Worm (Caenorhabditis elegans) whole organism, L4 larva: ENCODE results near the gene nsph-1.1.
A peak's percentile ranks its signal among the peaks of the same experiment; 100 is the strongest.

Experiments
- F10B5.3 ChIP-seq: sonication (generic microtip); optimal IDR thresholded peaks from 2 replicates; lab custom pipeline; 2016; ENCODE audit warnings: mild to moderate bottlenecking, missing genetic modification characterization, missing compliant biosample characterization
- F37D6.2 ChIP-seq: sonication (generic microtip); optimal IDR thresholded peaks from 2 replicates; lab custom pipeline; 2016; ENCODE audit warnings: mild to moderate bottlenecking, missing genetic modification characterization, missing compliant biosample characterization
- F44E2.7 ChIP-seq: fragments of 200-800 bp; sonication (Bioruptor generic); IDR thresholded peaks from 2 replicates; pipeline ENCODE4 v2.1.2; 2022; ENCODE audit warnings: missing genetic modification characterization, missing compliant biosample characterization
- R02D3.7 ChIP-seq: fragments of 150-350 bp; sonication (generic microtip); optimal IDR thresholded peaks from 3 replicates; lab custom pipeline; 2014; ENCODE audit warnings: missing biosample characterization, missing genetic modification characterization
- T20F7.1 ChIP-seq: fragments of 200-800 bp; sonication (Bioruptor generic); optimal IDR thresholded peaks from 2 replicates; lab custom pipeline; 2018; ENCODE audit warnings: mild to moderate bottlenecking, missing genetic modification characterization, missing compliant biosample characterization
- Y48G9A.11 ChIP-seq: fragments of 200-800 bp; sonication (Bioruptor generic); IDR thresholded peaks from 2 replicates; pipeline ENCODE4 v1.3.6; 2022; ENCODE audit warnings: missing genetic modification reagents, missing genetic modification characterization, missing compliant biosample characterization
- Y5F2A.4 ChIP-seq: fragments of 200-800 bp; sonication (Bioruptor generic); optimal IDR thresholded peaks from 2 replicates; lab custom pipeline; 2018; ENCODE audit warnings: mild to moderate bottlenecking, missing genetic modification characterization, missing compliant biosample characterization
- ZK337.2 ChIP-seq: fragments of 200-800 bp; sonication (Bioruptor generic); IDR thresholded peaks from 2 replicates; pipeline ENCODE4 v1.3.6; 2022; ENCODE audit warnings: missing genetic modification reagents, missing genetic modification characterization, missing compliant biosample characterization
- ceh-20 ChIP-seq: fragments of 200-800 bp; sonication (Bioruptor generic); IDR thresholded peaks from 2 replicates; pipeline ENCODE4 v1.3.6; 2022; ENCODE audit warnings: missing genetic modification reagents, missing genetic modification characterization, missing compliant biosample characterization
- ceh-28 ChIP-seq: fragments of 150-350 bp; optimal IDR thresholded peaks from 2 replicates; lab custom pipeline; 2014; ENCODE audit warnings: missing biosample characterization, missing genetic modification reagents, missing genetic modification characterization
- ceh-44 ChIP-seq: fragments of 200-800 bp; sonication (Bioruptor generic); IDR thresholded peaks from 2 replicates; pipeline ENCODE4 v1.3.6; 2022; ENCODE audit warnings: missing genetic modification reagents, missing genetic modification characterization, missing compliant biosample characterization
- ceh-82 ChIP-seq: sonication (generic microtip); optimal IDR thresholded peaks from 2 replicates; lab custom pipeline; 2017; ENCODE audit warnings: missing biosample characterization, missing genetic modification characterization
- ces-1 ChIP-seq: fragments of 150-350 bp; sonication (generic microtip); optimal IDR thresholded peaks from 4 replicates; lab custom pipeline; 2014; ENCODE audit warnings: missing biosample characterization, missing genetic modification reagents, missing genetic modification characterization
- cey-2 ChIP-seq: sonication (generic microtip); optimal IDR thresholded peaks from 3 replicates; lab custom pipeline; 2017; ENCODE audit warnings: missing genetic modification characterization, mild to moderate bottlenecking, missing compliant biosample characterization, antibody characterized with exemption, borderline replicate concordance; ENCODE audit not compliant: insufficient read depth
- daf-8 ChIP-seq: fragments of 200-800 bp; sonication (Bioruptor generic); IDR thresholded peaks from 2 replicates; pipeline ENCODE4 v1.3.6; 2022; ENCODE audit warnings: missing genetic modification characterization, missing compliant biosample characterization
- dmd-6 ChIP-seq: fragments of 200-800 bp; sonication (Bioruptor generic); IDR thresholded peaks from 2 replicates; pipeline ENCODE4 v1.3.6; 2022; ENCODE audit warnings: missing genetic modification reagents, missing genetic modification characterization, missing compliant biosample characterization
- dmd-8 ChIP-seq: fragments of 200-800 bp; sonication (Bioruptor generic); IDR thresholded peaks from 2 replicates; pipeline ENCODE4 v1.3.6; 2022; ENCODE audit warnings: missing genetic modification characterization, missing compliant biosample characterization
- duxl-1 ChIP-seq: sonication (generic microtip); optimal IDR thresholded peaks from 2 replicates; lab custom pipeline; 2016; ENCODE audit warnings: mild to moderate bottlenecking, missing genetic modification characterization, moderate library complexity, missing compliant biosample characterization; ENCODE audit not compliant: poor library complexity
- dve-1 ChIP-seq: sonication (generic microtip); optimal IDR thresholded peaks from 2 replicates; lab custom pipeline; 2017; ENCODE audit warnings: antibody characterized with exemption, mild to moderate bottlenecking, missing genetic modification characterization, missing compliant biosample characterization; ENCODE audit not compliant: insufficient read depth
- egl-43 ChIP-seq: fragments of 200-800 bp; sonication (Bioruptor generic); IDR thresholded peaks from 2 replicates; pipeline ENCODE4 v1.3.6; 2022; ENCODE audit warnings: missing genetic modification reagents, missing genetic modification characterization, missing compliant biosample characterization
- fkh-10 ChIP-seq: fragments of 150-350 bp; optimal IDR thresholded peaks from 2 replicates; lab custom pipeline; 2014; ENCODE audit warnings: missing biosample characterization, missing genetic modification reagents, missing genetic modification characterization
- hif-1 ChIP-seq, 2 experiments: sonication (generic microtip); optimal IDR thresholded peaks; 2 replicates each; lab custom pipeline; 2016 to 2017; ENCODE audit warnings: missing compliant biosample characterization in 2 of 2, missing genetic modification characterization in 2 of 2, missing genetic modification reagents in 2 of 2, missing genotype in 2 of 2, mild to moderate bottlenecking in 1 of 2
- lin-1 ChIP-seq: fragments of 200-800 bp; sonication (Bioruptor generic); IDR thresholded peaks from 2 replicates; pipeline ENCODE4 v1.3.6; 2022; ENCODE audit warnings: missing genetic modification reagents, missing genetic modification characterization, missing compliant biosample characterization
- lin-29 ChIP-seq: fragments of 200-800 bp; sonication (Bioruptor generic); IDR thresholded peaks from 2 replicates; pipeline ENCODE4 v1.3.6; 2022; ENCODE audit warnings: missing genetic modification reagents, missing genetic modification characterization, missing compliant biosample characterization
- lin-38 ChIP-seq: fragments of 200-800 bp; sonication (Bioruptor generic); IDR thresholded peaks from 2 replicates; pipeline ENCODE4 v1.3.6; 2022; ENCODE audit warnings: missing genetic modification reagents, missing genetic modification characterization, missing compliant biosample characterization
- madf-5 ChIP-seq, 2 experiments: fragments of 200-800 bp; sonication (Bioruptor generic); IDR thresholded peaks; 2 replicates each; pipeline ENCODE4 v1.3.6; 2022; ENCODE audit warnings: missing compliant biosample characterization in 2 of 2, missing genetic modification characterization in 2 of 2
- mes-2 ChIP-seq: sonication (generic microtip); optimal IDR thresholded peaks from 2 replicates; lab custom pipeline; 2016; ENCODE audit warnings: missing genotype, mild to moderate bottlenecking, missing genetic modification characterization, missing compliant biosample characterization; ENCODE audit not compliant: poor library complexity, severe bottlenecking
- nhr-25 ChIP-seq: sonication (generic microtip); optimal IDR thresholded peaks from 2 replicates; lab custom pipeline; 2017; ENCODE audit warnings: missing genetic modification characterization, mild to moderate bottlenecking, missing compliant biosample characterization, antibody characterized with exemption, moderate library complexity, borderline replicate concordance; ENCODE audit not compliant: insufficient read depth
- nhr-28 ChIP-seq: fragments of 150-350 bp; optimal IDR thresholded peaks from 2 replicates; lab custom pipeline; 2014; ENCODE audit warnings: missing biosample characterization, missing genetic modification characterization
- nhr-42 ChIP-seq: fragments of 200-800 bp; sonication (Bioruptor generic); IDR thresholded peaks from 2 replicates; pipeline ENCODE4 v1.3.6; 2022; ENCODE audit warnings: missing genetic modification characterization, missing compliant biosample characterization
- nhr-77 ChIP-seq: fragments of 150-350 bp; optimal IDR thresholded peaks from 2 replicates; lab custom pipeline; 2014; ENCODE audit warnings: missing biosample characterization, missing genetic modification characterization
- php-3 ChIP-seq: fragments of 200-800 bp; sonication (Bioruptor generic); IDR thresholded peaks from 2 replicates; pipeline ENCODE4 v1.3.6; 2022; ENCODE audit warnings: missing genetic modification reagents, missing genetic modification characterization, missing compliant biosample characterization
- rbr-2 ChIP-seq: sonication (generic microtip); optimal IDR thresholded peaks from 2 replicates; lab custom pipeline; 2016; ENCODE audit warnings: missing genotype, missing genetic modification characterization, missing compliant biosample characterization
- skn-1 ChIP-seq: fragments of 150-350 bp; optimal IDR thresholded peaks from 2 replicates; lab custom pipeline; 2014; ENCODE audit warnings: missing biosample characterization, missing genetic modification characterization
- snpc-1.2 ChIP-seq: fragments of 200-800 bp; sonication (Bioruptor generic); IDR thresholded peaks from 2 replicates; pipeline ENCODE4 v1.3.6; 2022; ENCODE audit warnings: missing genetic modification reagents, missing genetic modification characterization, missing compliant biosample characterization
- snpc-4 ChIP-seq: fragments of 150-350 bp; optimal IDR thresholded peaks from 2 replicates; lab custom pipeline; 2014; ENCODE audit warnings: missing biosample characterization, missing genetic modification characterization
- spr-3 ChIP-seq: fragments of 200-800 bp; sonication (Bioruptor generic); optimal IDR thresholded peaks from 2 replicates; lab custom pipeline; 2018; ENCODE audit warnings: mild to moderate bottlenecking, missing genetic modification characterization, missing compliant biosample characterization
- tag-97 ChIP-seq: fragments of 200-800 bp; sonication (Bioruptor generic); IDR thresholded peaks from 2 replicates; pipeline ENCODE4 v1.3.6; 2022; ENCODE audit warnings: missing genetic modification characterization, missing compliant biosample characterization
- tra-1 ChIP-seq: fragments of 200-800 bp; sonication (Bioruptor generic); IDR thresholded peaks from 2 replicates; pipeline ENCODE4 v1.3.6; 2022; ENCODE audit warnings: missing genetic modification reagents, missing genetic modification characterization, missing compliant biosample characterization
- unc-39 ChIP-seq: sonication (generic microtip); optimal IDR thresholded peaks from 2 replicates; lab custom pipeline; 2017; ENCODE audit warnings: missing biosample characterization, missing genetic modification characterization
- vab-7 ChIP-seq: fragments of 200-800 bp; sonication (Bioruptor generic); IDR thresholded peaks from 2 replicates; pipeline ENCODE4 v1.3.6; 2022; ENCODE audit warnings: missing genetic modification reagents, missing genetic modification characterization, missing compliant biosample characterization
- zag-1 ChIP-seq: fragments of 150-350 bp; optimal IDR thresholded peaks from 2 replicates; lab custom pipeline; 2014; ENCODE audit warnings: missing biosample characterization, missing genetic modification characterization
- zfp-2 ChIP-seq: sonication (generic microtip); optimal IDR thresholded peaks from 2 replicates; lab custom pipeline; 2016; ENCODE audit warnings: mild to moderate bottlenecking, missing genetic modification characterization, missing compliant biosample characterization
- zip-2 ChIP-seq: fragments of 150-350 bp; optimal IDR thresholded peaks from 2 replicates; lab custom pipeline; 2014; ENCODE audit warnings: missing biosample characterization, missing genetic modification characterization
- ztf-7 ChIP-seq: fragments of 150-350 bp; optimal IDR thresholded peaks from 2 replicates; lab custom pipeline; 2014; ENCODE audit warnings: missing biosample characterization, missing genetic modification characterization

The nsph-1.1 gene

DNA sequence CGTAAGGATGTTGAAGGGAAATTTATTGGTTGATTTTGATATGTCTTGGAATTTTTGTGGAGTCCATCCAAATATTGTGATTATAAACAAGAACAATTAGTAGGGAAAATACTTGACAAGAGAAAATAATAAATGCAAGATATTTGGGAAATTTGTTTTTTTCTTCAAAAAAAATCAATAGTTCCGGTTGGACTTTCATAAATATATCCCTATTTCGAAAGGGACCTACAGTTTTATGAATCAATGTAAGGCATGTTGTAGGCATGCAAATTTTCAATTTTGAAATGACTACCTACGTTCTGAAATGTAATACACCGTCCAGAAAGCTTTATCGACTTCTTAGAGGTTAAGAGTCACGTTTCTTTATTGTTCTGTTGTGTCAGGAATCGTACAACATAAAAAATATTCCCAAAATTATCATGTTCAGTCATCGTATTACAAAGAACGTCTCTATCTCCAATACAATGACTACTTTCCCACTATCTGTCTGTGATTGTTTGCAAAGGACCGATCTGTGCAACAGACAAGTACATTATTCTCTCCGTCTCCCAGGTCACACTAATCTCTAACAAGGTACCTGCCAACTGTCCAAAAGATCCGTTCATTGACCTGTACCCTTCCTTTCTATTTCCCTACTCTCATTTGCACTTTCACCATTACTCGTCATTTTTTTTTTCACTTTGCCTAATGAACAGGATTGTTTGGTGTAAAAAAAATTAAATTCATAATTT is 23.4 kb downstream of the nsph-1.1 start, which contains the start of gene F07H5.13 (continued):
- TF ChIP-seq dmd-8 (GFP tag; lab: Robert Waterston, UW) (no peak), cey-2 (tag; lab: Kevin White, UChicago) (no peak), lin-1 (GFP tag; lab: Robert Waterston, UW) (no peak), skn-1 (tag; lab: Kevin White, UChicago) (no peak), dve-1 (peak; percentile 76), madf-5 (GFP tag; IDR thresholded peaks at IDR 0.05; lab: Robert Waterston, UW) (no peak), tra-1 (no peak), F10B5.3 (peak; percentile 0), nhr-25 (peak; percentile 43), nhr-77 (tag; lab: Kevin White, UChicago) (peak; percentile 56), hif-1 (tag; optimal IDR thresholded peaks at IDR 0.05; lab: Kevin White, UChicago) (peak in 1 of 2 experiments; percentile 35), zip-2 (no peak), tag-97 (no peak), rbr-2 (tag; lab: Kevin White, UChicago) (peak; percentile 33)

ce11 chrII:8792640-8793039 is 26.1 kb downstream of the nsph-1.1 start, which contains the start of gene idpa-2:
TSS of gene idpa-2 (minus strand) at chrII:8792740.
- TF ChIP-seq ceh-28 (no peak), skn-1 (tag; lab: Kevin White, UChicago) (no peak), ZK337.2 (no peak), spr-3 (GFP tag; lab: Kevin White, UChicago) (no peak), zag-1 (tag; lab: Kevin White, UChicago) (no peak), zfp-2 (tag; lab: Kevin White, UChicago) (no peak), mes-2 (no peak), R02D3.7 (tag; lab: Kevin White, UChicago) (no peak), vab-7 (no peak), lin-38 (no peak), nhr-42 (GFP tag; lab: Robert Waterston, UW) (no peak), daf-8 (no peak), unc-39 (tag; lab: Kevin White, UChicago) (no peak), Y5F2A.4 (GFP tag; lab: Kevin White, UChicago) (no peak), egl-43 (GFP tag; lab: Robert Waterston, UW) (no peak), F37D6.2 (tag; lab: Kevin White, UChicago) (no peak), ceh-82 (tag; lab: Kevin White, UChicago) (no peak), dmd-6 (GFP tag; lab: Robert Waterston, UW) (no peak), zip-2 (no peak)

ce11 chrII:8794072-8794471 is 27.5 kb downstream of the nsph-1.1 start, which contains the start of gene F07H5.7:
TSS of gene F07H5.7 (minus strand) at chrII:8794172.
- no peak for TF ChIP-seq zip-2
- no peak for TF ChIP-seq F44E2.7 (GFP tag; lab: Robert Waterston, UW)
- no peak for TF ChIP-seq ces-1 (GFP tag; lab: Kevin White, UChicago)
- TF ChIP-seq fkh-10 (GFP tag; lab: Kevin White, UChicago): no peak
- TF ChIP-seq ceh-44: no peak
- no peak for TF ChIP-seq ztf-7 (tag; lab: Kevin White, UChicago)
- no peak for TF ChIP-seq daf-8
- TF ChIP-seq Y48G9A.11 (GFP tag; lab: Robert Waterston, UW): no peak
- no peak for TF ChIP-seq F10B5.3
- TF ChIP-seq skn-1 (tag; lab: Kevin White, UChicago): no peak
- TF ChIP-seq snpc-4 (tag; lab: Kevin White, UChicago): no peak
- TF ChIP-seq ceh-20 (GFP tag; lab: Robert Waterston, UW): no peak
- TF ChIP-seq duxl-1: no peak
- no peak for TF ChIP-seq snpc-1.2 (GFP tag; lab: Robert Waterston, UW)
- TF ChIP-seq nhr-28 (tag; lab: Kevin White, UChicago): no peak
- TF ChIP-seq zag-1 (tag; lab: Kevin White, UChicago): no peak
- no peak for TF ChIP-seq php-3 (GFP tag; lab: Robert Waterston, UW)
- no peak for TF ChIP-seq spr-3 (GFP tag; lab: Kevin White, UChicago)
- no peak for TF ChIP-seq T20F7.1 (GFP tag; lab: Kevin White, UChicago)
- no peak for TF ChIP-seq lin-29
